Worm (Caenorhabditis elegans) whole organism, L3 larva: Measurements from ENCODE around the gene F54H12.2.

Source experiments
- ceh-82 ChIP-seq: fragments of 150-350 bp; optimal IDR thresholded peaks from 2 replicates; lab custom pipeline; 2014; ENCODE audit warnings: missing biosample characterization, missing genetic modification characterization
- elt-2 ChIP-seq: sonication (generic microtip); optimal IDR thresholded peaks from 2 replicates; lab custom pipeline; 2016; ENCODE audit warnings: missing genetic modification reagents, mild to moderate bottlenecking, missing genetic modification characterization, missing compliant biosample characterization
- skn-1 ChIP-seq: fragments of 150-350 bp; optimal IDR thresholded peaks from 2 replicates; lab custom pipeline; 2014; ENCODE audit warnings: missing biosample characterization, missing genetic modification characterization
- snpc-4 ChIP-seq: fragments of 150-350 bp; optimal IDR thresholded peaks from 2 replicates; lab custom pipeline; 2014; ENCODE audit warnings: missing biosample characterization, missing genetic modification characterization
- tbx-2 ChIP-seq: sonication (generic microtip); optimal IDR thresholded peaks from 2 replicates; lab custom pipeline; 2016; ENCODE audit warnings: mild to moderate bottlenecking, missing genetic modification characterization, missing compliant biosample characterization

DNA sequence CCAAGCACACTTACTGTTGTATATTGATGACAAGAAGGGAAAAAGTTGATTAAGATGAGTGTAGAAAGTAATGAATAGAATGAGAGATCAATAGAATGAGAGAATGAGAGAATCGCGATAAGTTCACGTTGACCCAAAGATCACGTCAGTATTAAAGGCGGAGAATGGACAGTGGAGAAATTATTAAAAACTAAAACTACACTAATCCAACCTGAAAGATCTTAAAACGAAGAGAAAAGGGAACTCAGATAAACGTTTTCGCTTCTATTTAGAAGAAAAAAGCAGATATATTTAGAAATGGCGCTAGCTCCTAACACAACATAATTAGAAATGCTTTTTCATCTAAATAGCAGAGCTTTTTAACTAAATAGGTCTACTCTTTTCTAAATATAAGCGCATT is 11.2 kb upstream of the F54H12.2 start, which contains the start of gene let-754:
- TF ChIP-seq skn-1 (tag; lab: Kevin White, UChicago) (no peak), tbx-2 (tag; lab: Kevin White, UChicago) (no peak), ceh-82 (no peak), snpc-4 (tag; lab: Kevin White, UChicago) (no peak), elt-2 (tag; lab: Kevin White, UChicago) (no peak)
